Fruit fly (Drosophila melanogaster): Measurements from ENCODE around the gene SCCRO.

Gene SCCRO

dm6 chr3L:15589746-15590145 is 26.5 kb downstream of the SCCRO start:
- TF ChIP-seq brk (GFP tag; optimal IDR thresholded peaks at IDR 0.05) (no peak), jim (GFP tag; optimal IDR thresholded peaks at IDR 0.05) (no peak), psq (GFP tag; optimal IDR thresholded peaks at IDR 0.05) (no peak), Mio (GFP tag; optimal IDR thresholded peaks at IDR 0.05) (no peak), CrebA (GFP tag; optimal IDR thresholded peaks at IDR 0.05; ENCODE audit: borderline replicate concordance) (no peak), CG32264 (GFP tag; optimal IDR thresholded peaks at IDR 0.05) (no peak), dmrt93B (GFP tag; optimal IDR thresholded peaks at IDR 0.05) (no peak), sv (GFP tag; optimal IDR thresholded peaks at IDR 0.05) (no peak), Abd-B (GFP tag; optimal IDR thresholded peaks at IDR 0.05) (no peak), Dfd (GFP tag; optimal IDR thresholded peaks at IDR 0.05) (no peak), Hnf4 (GFP tag; optimal IDR thresholded peaks at IDR 0.05) (no peak), OdsH (GFP tag; optimal IDR thresholded peaks at IDR 0.05) (no peak), Sp1 (GFP tag; optimal IDR thresholded peaks at IDR 0.05) (no peak), tai (GFP tag; optimal IDR thresholded peaks at IDR 0.05) (no peak), Rel (GFP tag; optimal IDR thresholded peaks at IDR 0.05) (no peak), Rel (tag; optimal IDR thresholded peaks at IDR 0.05) (no peak), HLH106 (tag; optimal IDR thresholded peaks at IDR 0.05) (no peak), h (GFP tag; optimal IDR thresholded peaks at IDR 0.05) (no peak), CG9705 (GFP tag; optimal IDR thresholded peaks at IDR 0.05) (no peak)

DNA sequence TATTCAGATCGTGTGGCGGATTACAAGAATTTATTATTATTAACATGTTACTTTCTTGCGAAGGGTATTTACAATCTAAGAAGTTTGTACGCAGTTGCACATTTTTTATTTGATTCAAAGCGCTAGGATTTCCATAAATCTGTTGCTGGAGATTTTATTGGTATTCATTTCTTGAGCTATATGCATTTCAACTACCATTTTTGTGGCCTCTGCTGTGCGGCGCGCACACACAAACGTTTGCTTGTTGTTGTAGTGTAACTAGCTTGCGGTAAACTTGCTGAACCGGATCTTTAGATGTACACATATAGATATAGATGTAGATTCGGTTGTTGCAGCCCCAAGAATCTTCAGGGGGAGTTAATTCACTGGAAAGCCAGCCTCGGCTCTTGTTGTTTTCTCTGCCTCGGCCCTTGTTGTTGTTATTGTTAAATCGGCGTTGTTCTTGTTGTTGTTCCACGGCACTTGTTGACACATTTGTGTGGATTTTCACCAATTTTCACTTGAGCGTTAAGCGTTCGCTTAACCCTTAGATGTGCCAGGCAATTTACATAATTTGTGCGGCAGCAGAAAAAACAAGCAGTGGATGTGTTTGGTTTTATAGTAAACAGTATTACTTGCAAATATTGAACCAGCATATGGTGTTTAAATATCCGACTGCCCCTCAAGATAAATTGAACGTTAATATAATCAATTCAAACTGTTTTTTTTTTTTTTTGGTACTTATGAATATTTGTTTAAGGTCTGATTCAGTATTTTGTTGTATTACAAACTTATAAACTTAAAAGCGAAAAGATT is 27.8 kb downstream of the SCCRO start:
- TF ChIP-seq brk (GFP tag; optimal IDR thresholded peaks at IDR 0.05) (no peak), psq (GFP tag; optimal IDR thresholded peaks at IDR 0.05) (no peak), dl (GFP tag; optimal IDR thresholded peaks at IDR 0.05; ENCODE audit: insufficient read depth in 1 of 2, partially characterized antibody in 2 of 2) (no peak), tai (GFP tag; optimal IDR thresholded peaks at IDR 0.05) (no peak), dmrt93B (GFP tag; optimal IDR thresholded peaks at IDR 0.05) (no peak), Dif (GFP tag; optimal IDR thresholded peaks at IDR 0.05; ENCODE audit: partially characterized antibody) (no peak), h (GFP tag; optimal IDR thresholded peaks at IDR 0.05) (no peak), Abd-B (GFP tag; optimal IDR thresholded peaks at IDR 0.05) (no peak), fru (GFP tag; optimal IDR thresholded peaks at IDR 0.05) (no peak), ey (GFP tag; optimal IDR thresholded peaks at IDR 0.05) (no peak), Vsx2 (GFP tag; optimal IDR thresholded peaks at IDR 0.05; ENCODE audit: partially characterized antibody) (no peak), rgr (GFP tag; optimal IDR thresholded peaks at IDR 0.05) (no peak), CG9705 (GFP tag; optimal IDR thresholded peaks at IDR 0.05) (no peak)

DNA sequence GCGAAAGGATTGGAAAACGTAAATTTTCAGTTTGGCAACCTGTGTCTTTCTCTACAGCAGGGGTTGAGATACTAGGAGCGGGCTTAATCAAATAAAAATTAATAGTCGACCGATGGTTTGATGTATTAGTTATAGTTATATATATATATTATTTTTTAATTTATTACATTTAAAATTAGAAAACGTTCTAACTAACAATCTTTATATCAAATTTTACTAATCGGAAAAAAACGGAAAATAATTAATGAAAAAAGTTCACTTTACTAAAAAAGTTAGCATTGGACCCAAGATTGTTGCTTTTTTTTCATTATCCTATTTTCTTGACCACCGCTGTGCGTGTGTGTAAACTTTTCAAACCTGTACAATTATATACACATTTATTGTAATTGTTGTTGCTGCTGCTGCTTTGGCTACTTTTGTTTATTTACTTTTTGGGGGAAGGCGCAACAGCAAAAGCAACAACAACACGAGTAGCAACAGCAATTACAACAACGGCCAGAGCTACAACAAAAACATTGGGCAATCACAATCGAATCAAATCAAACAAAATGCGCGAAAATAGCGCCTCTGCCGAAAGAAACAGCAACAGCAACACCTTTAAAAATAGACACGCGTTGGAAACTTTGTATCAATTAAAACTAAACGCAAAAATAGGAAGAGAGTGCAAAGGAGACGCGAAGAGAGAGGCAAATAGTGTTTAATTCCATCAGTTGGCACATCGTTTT is 29.5 kb downstream of the SCCRO start:
- TF ChIP-seq HLH106 (tag; optimal IDR thresholded peaks at IDR 0.05): peak; percentile 19
- no peak for TF ChIP-seq Dif (GFP tag; optimal IDR thresholded peaks at IDR 0.05; ENCODE audit: partially characterized antibody)

dm6 chr3L:15593399-15593798 is 30.2 kb downstream of the SCCRO start:
- TF ChIP-seq jim (GFP tag; optimal IDR thresholded peaks at IDR 0.05) (no peak), fru (GFP tag; optimal IDR thresholded peaks at IDR 0.05) (no peak), CG32264 (GFP tag; optimal IDR thresholded peaks at IDR 0.05) (no peak), dsf (GFP tag; optimal IDR thresholded peaks at IDR 0.05; ENCODE audit: borderline replicate concordance) (no peak), Jra (GFP tag; optimal IDR thresholded peaks at IDR 0.05) (no peak), Sp1 (GFP tag; optimal IDR thresholded peaks at IDR 0.05) (no peak), sage (GFP tag; optimal IDR thresholded peaks at IDR 0.05) (no peak), Hr83 (GFP tag; optimal IDR thresholded peaks at IDR 0.05; ENCODE audit: poor library complexity, severe bottlenecking) (no peak), pan (optimal IDR thresholded peaks at IDR 0.05) (no peak), dmrt93B (GFP tag; optimal IDR thresholded peaks at IDR 0.05) (no peak), OdsH (GFP tag; optimal IDR thresholded peaks at IDR 0.05) (no peak)

Measured in whole organism, wandering third instar larva.